Worm (Caenorhabditis elegans) whole organism, L2 larva: Measurements from ENCODE around the gene C14B1.2.

Experiments used
- C34F6.9 ChIP-seq: fragments of 150-350 bp; optimal IDR thresholded peaks from 2 replicates; lab custom pipeline; 2014; ENCODE audit warnings: missing biosample characterization, missing genetic modification characterization
- R02D3.7 ChIP-seq: fragments of 150-350 bp; optimal IDR thresholded peaks from 2 replicates; lab custom pipeline; 2014; ENCODE audit warnings: missing biosample characterization, missing genetic modification characterization
- Y55F3AM.14 ChIP-seq: fragments of 200-800 bp; sonication (Bioruptor generic); optimal IDR thresholded peaks from 2 replicates; lab custom pipeline; 2018; ENCODE audit warnings: mild to moderate bottlenecking, missing genetic modification characterization, missing compliant biosample characterization
- ZK546.5 ChIP-seq: sonication (generic microtip); optimal IDR thresholded peaks from 2 replicates; lab custom pipeline; 2017; ENCODE audit warnings: missing biosample characterization, missing genetic modification characterization
- alr-1 ChIP-seq: fragments of 150-350 bp; optimal IDR thresholded peaks from 2 replicates; lab custom pipeline; 2014; ENCODE audit warnings: missing biosample characterization, missing genetic modification characterization
- aly-2 ChIP-seq: fragments of 150-350 bp; optimal IDR thresholded peaks from 2 replicates; lab custom pipeline; 2014; ENCODE audit warnings: missing biosample characterization, missing genetic modification characterization
- ama-1 ChIP-seq: fragments of 150-350 bp; optimal IDR thresholded peaks from 2 replicates; lab custom pipeline; 2018; ENCODE audit warnings: inconsistent platforms
- ceh-16 ChIP-seq: fragments of 150-350 bp; optimal IDR thresholded peaks from 2 replicates; lab custom pipeline; 2014; ENCODE audit warnings: missing biosample characterization, missing genetic modification characterization
- ceh-82 ChIP-seq: fragments of 150-350 bp; optimal IDR thresholded peaks from 2 replicates; lab custom pipeline; 2014; ENCODE audit warnings: missing biosample characterization, missing genetic modification characterization
- crh-2 ChIP-seq: sonication (generic microtip); optimal IDR thresholded peaks from 2 replicates; lab custom pipeline; 2017; ENCODE audit warnings: missing biosample characterization, missing genetic modification characterization
- dmd-4 ChIP-seq: sonication (generic microtip); optimal IDR thresholded peaks from 2 replicates; lab custom pipeline; 2017; ENCODE audit warnings: missing biosample characterization, missing genetic modification characterization
- egl-27 ChIP-seq: sonication (generic microtip); optimal IDR thresholded peaks from 3 replicates; lab custom pipeline; 2017; ENCODE audit warnings: missing biosample characterization, missing genetic modification reagents, missing genetic modification characterization
- elt-1 ChIP-seq: fragments of 150-350 bp; optimal IDR thresholded peaks from 2 replicates; lab custom pipeline; 2014; ENCODE audit warnings: missing biosample characterization, missing genetic modification characterization
- elt-3 ChIP-seq: sonication (generic microtip); optimal IDR thresholded peaks from 2 replicates; lab custom pipeline; 2017; ENCODE audit warnings: missing biosample characterization, missing genetic modification characterization
- fos-1 ChIP-seq: fragments of 150-350 bp; optimal IDR thresholded peaks from 2 replicates; lab custom pipeline; 2014; ENCODE audit warnings: missing biosample characterization, missing genetic modification characterization
- gmeb-1 ChIP-seq: fragments of 150-350 bp; optimal IDR thresholded peaks from 2 replicates; lab custom pipeline; 2014; ENCODE audit warnings: missing biosample characterization, missing genetic modification characterization
- lin-11 ChIP-seq: fragments of 150-350 bp; sonication (generic microtip); optimal IDR thresholded peaks from 2 replicates; lab custom pipeline; 2014; ENCODE audit warnings: missing biosample characterization, missing genetic modification characterization, inconsistent platforms, mixed read lengths
- lin-13 ChIP-seq: fragments of 150-350 bp; optimal IDR thresholded peaks from 2 replicates; lab custom pipeline; 2014; ENCODE audit warnings: missing biosample characterization, missing genetic modification reagents, missing genetic modification characterization
- lin-39 ChIP-seq: fragments of 150-350 bp; optimal IDR thresholded peaks from 2 replicates; lab custom pipeline; 2014; ENCODE audit warnings: missing biosample characterization, missing genetic modification reagents, missing genetic modification characterization
- lsy-2 ChIP-seq, 2 experiments: fragments of 150-350 bp in 1 of 2; sonication (generic microtip) in 1 of 2; optimal IDR thresholded peaks; 2 replicates each; lab custom pipeline; 2014 to 2017; ENCODE audit warnings: missing biosample characterization in 2 of 2, missing genetic modification characterization in 2 of 2
- mab-5 ChIP-seq: fragments of 150-350 bp; optimal IDR thresholded peaks from 2 replicates; lab custom pipeline; 2014; ENCODE audit warnings: missing biosample characterization, missing genetic modification characterization
- mbf-1 ChIP-seq: sonication (generic microtip); optimal IDR thresholded peaks from 2 replicates; lab custom pipeline; 2017; ENCODE audit warnings: missing biosample characterization, missing genetic modification characterization
- mdl-1 ChIP-seq, 2 experiments: fragments of 150-350 bp in 1 of 2; sonication (generic microtip) in 1 of 2; optimal IDR thresholded peaks; 2 replicates each; lab custom pipeline; 2017; ENCODE audit warnings: missing biosample characterization in 2 of 2, missing genetic modification characterization in 2 of 2
- nhr-10 ChIP-seq: sonication (generic microtip); optimal IDR thresholded peaks from 2 replicates; lab custom pipeline; 2017; ENCODE audit warnings: missing biosample characterization, missing genetic modification characterization
- nhr-11 ChIP-seq: fragments of 150-350 bp; optimal IDR thresholded peaks from 2 replicates; lab custom pipeline; 2014; ENCODE audit warnings: missing biosample characterization, missing genetic modification characterization
- nhr-12 ChIP-seq: fragments of 150-350 bp; optimal IDR thresholded peaks from 2 replicates; lab custom pipeline; 2014; ENCODE audit warnings: missing biosample characterization, missing genetic modification characterization
- nhr-129 ChIP-seq: fragments of 150-350 bp; optimal IDR thresholded peaks from 2 replicates; lab custom pipeline; 2014; ENCODE audit warnings: missing biosample characterization, missing genetic modification characterization
- nhr-21 ChIP-seq: fragments of 150-350 bp; optimal IDR thresholded peaks from 2 replicates; lab custom pipeline; 2014; ENCODE audit warnings: missing biosample characterization, missing genetic modification characterization
- nhr-23 ChIP-seq: fragments of 150-350 bp; optimal IDR thresholded peaks from 2 replicates; lab custom pipeline; 2014; ENCODE audit warnings: missing biosample characterization, missing genetic modification reagents, missing genetic modification characterization
- nhr-237 ChIP-seq: fragments of 150-350 bp; optimal IDR thresholded peaks from 2 replicates; lab custom pipeline; 2014; ENCODE audit warnings: missing biosample characterization, missing genetic modification characterization
- nhr-25 ChIP-seq: fragments of 150-350 bp; sonication (generic microtip); optimal IDR thresholded peaks from 3 replicates; lab custom pipeline; 2014; ENCODE audit warnings: missing biosample characterization, missing genetic modification characterization
- nhr-6 ChIP-seq: fragments of 150-350 bp; optimal IDR thresholded peaks from 2 replicates; lab custom pipeline; 2014; ENCODE audit warnings: missing biosample characterization, missing genetic modification characterization
- nhr-77 ChIP-seq: fragments of 150-350 bp; optimal IDR thresholded peaks from 2 replicates; lab custom pipeline; 2014; ENCODE audit warnings: missing biosample characterization, missing genetic modification characterization
- sem-4 ChIP-seq: fragments of 150-350 bp; optimal IDR thresholded peaks from 2 replicates; lab custom pipeline; 2014; ENCODE audit warnings: missing biosample characterization, missing genetic modification reagents, missing genetic modification characterization
- skn-1 ChIP-seq: sonication (generic microtip); optimal IDR thresholded peaks from 2 replicates; lab custom pipeline; 2017; ENCODE audit warnings: missing biosample characterization, missing genetic modification characterization
- sma-9 ChIP-seq, 2 experiments: fragments of 150-350 bp in 1 of 2; sonication (generic microtip) in 1 of 2; optimal IDR thresholded peaks; 2 replicates each; lab custom pipeline; 2014 to 2016; ENCODE audit warnings: missing genetic modification characterization in 2 of 2, mild to moderate bottlenecking in 1 of 2, missing biosample characterization in 1 of 2, missing compliant biosample characterization in 1 of 2, missing genetic modification reagents in 1 of 2, moderate library complexity in 1 of 2
- snpc-4 ChIP-seq: fragments of 150-350 bp; optimal IDR thresholded peaks from 2 replicates; lab custom pipeline; 2014; ENCODE audit warnings: missing biosample characterization, missing genetic modification characterization
- unc-39 ChIP-seq: fragments of 150-350 bp; optimal IDR thresholded peaks from 2 replicates; lab custom pipeline; 2014; ENCODE audit warnings: missing biosample characterization, missing genetic modification characterization
- unc-55 ChIP-seq: fragments of 150-350 bp; sonication (generic microtip); optimal IDR thresholded peaks from 3 replicates; lab custom pipeline; 2014; ENCODE audit warnings: missing biosample characterization, missing genetic modification reagents, missing genetic modification characterization
- unc-62 ChIP-seq: fragments of 150-350 bp; optimal IDR thresholded peaks from 2 replicates; lab custom pipeline; 2014; ENCODE audit warnings: missing biosample characterization, missing genetic modification reagents, missing genetic modification characterization
- zag-1 ChIP-seq: fragments of 150-350 bp; optimal IDR thresholded peaks from 2 replicates; lab custom pipeline; 2014; ENCODE audit warnings: missing biosample characterization, missing genetic modification characterization
- ztf-1 ChIP-seq: fragments of 200-800 bp; sonication (Bioruptor generic); conservative IDR thresholded peaks from 2 replicates; pipeline ENCODE4 v1.3.6; 2022; ENCODE audit warnings: missing genetic modification characterization, missing compliant biosample characterization
- ztf-11 ChIP-seq: sonication (generic microtip); optimal IDR thresholded peaks from 2 replicates; lab custom pipeline; 2017; ENCODE audit warnings: missing biosample characterization, missing genetic modification characterization

Gene C14B1.2

ce11 chrIII:3692516-3692915 is 9.5 kb upstream of the C14B1.2 start:
- TF ChIP-seq C34F6.9 (tag; lab: Kevin White, UChicago) (peak; percentile 24), ama-1 (no peak)

- TF ChIP-seq nhr-6 (no peak), aly-2 (tag; lab: Kevin White, UChicago) (no peak), fos-1 (no peak), zag-1 (tag; lab: Kevin White, UChicago) (no peak), elt-3 (tag; lab: Kevin White, UChicago) (no peak), alr-1 (tag; lab: Kevin White, UChicago) (no peak)
Observed at ce11 chrIII:3694572-3694971, 7.5 kb upstream of the C14B1.2 start, which contains the start of gene npr-15. Gene npr-15 (minus strand): TSS chrIII:3694672.

- peak; percentile 15 for TF ChIP-seq unc-55 (GFP tag; lab: Kevin White, UChicago)
- TF ChIP-seq lsy-2 (tag; optimal IDR thresholded peaks at IDR 0.05; lab: Kevin White, UChicago): peak; percentile 19 to 24
Observed at ce11 chrIII:3695398-3695797, 6.7 kb upstream of the C14B1.2 start.

- TF ChIP-seq ceh-82 (tag; lab: Kevin White, UChicago) (no peak), unc-62 (GFP tag; lab: Kevin White, UChicago) (no peak), mab-5 (tag; lab: Kevin White, UChicago) (no peak), C34F6.9 (tag; lab: Kevin White, UChicago) (no peak), nhr-6 (no peak), crh-2 (tag; lab: Kevin White, UChicago) (no peak)
Observed at ce11 chrIII:3698366-3698765, 3.7 kb upstream of the C14B1.2 start.

- no peak for TF ChIP-seq ama-1
- peak; percentile 11 for TF ChIP-seq nhr-21
- no peak for TF ChIP-seq lsy-2 (tag; optimal IDR thresholded peaks at IDR 0.05; lab: Kevin White, UChicago)
Observed at ce11 chrIII:3699275-3699674, 2.8 kb upstream of the C14B1.2 start, which contains the start of gene cyn-9. Gene cyn-9 (minus strand): TSS chrIII:3699640.

- TF ChIP-seq nhr-21 (no peak), nhr-25 (tag; lab: Kevin White, UChicago) (no peak), fos-1 (peak; percentile 90), lin-11 (tag; lab: Kevin White, UChicago) (no peak), nhr-237 (tag; lab: Kevin White, UChicago) (no peak), C34F6.9 (tag; lab: Kevin White, UChicago) (peak; percentile 86), mab-5 (tag; lab: Kevin White, UChicago) (no peak), elt-3 (tag; lab: Kevin White, UChicago) (no peak), alr-1 (tag; lab: Kevin White, UChicago) (no peak), egl-27 (no peak), mdl-1 (tag; optimal IDR thresholded peaks at IDR 0.05; lab: Kevin White, UChicago) (peak in 1 of 2 experiments; percentile 11), aly-2 (tag; lab: Kevin White, UChicago) (no peak), sma-9 (GFP tag; optimal IDR thresholded peaks at IDR 0.05; lab: Kevin White, UChicago) (peak; percentile 4), sma-9 (tag; optimal IDR thresholded peaks at IDR 0.05; lab: Kevin White, UChicago) (no peak), unc-55 (GFP tag; lab: Kevin White, UChicago) (peak; percentile 56), dmd-4 (tag; lab: Kevin White, UChicago) (no peak), unc-39 (no peak), mbf-1 (no peak), zag-1 (tag; lab: Kevin White, UChicago) (no peak), nhr-23 (tag; lab: Kevin White, UChicago) (no peak), ztf-11 (tag; lab: Kevin White, UChicago) (no peak), ZK546.5 (tag; lab: Kevin White, UChicago) (no peak), ceh-16 (tag; lab: Kevin White, UChicago) (no peak), nhr-10 (tag; lab: Kevin White, UChicago) (no peak), lin-39 (tag; lab: Kevin White, UChicago) (no peak), nhr-6 (no peak), nhr-12 (no peak), Y55F3AM.14 (GFP tag; lab: Kevin White, UChicago) (no peak), elt-1 (no peak), ztf-1 (no peak), R02D3.7 (no peak), nhr-11 (tag; lab: Kevin White, UChicago) (no peak), sem-4 (tag; lab: Kevin White, UChicago) (peak; percentile 28), lin-13 (GFP tag; lab: Kevin White, UChicago) (peak; percentile 34), nhr-129 (tag; lab: Kevin White, UChicago) (peak; percentile 21), crh-2 (tag; lab: Kevin White, UChicago) (peak; percentile 32), skn-1 (tag; lab: Kevin White, UChicago) (no peak), snpc-4 (tag; lab: Kevin White, UChicago) (no peak), nhr-77 (no peak), gmeb-1 (tag; lab: Kevin White, UChicago) (no peak), ceh-82 (tag; lab: Kevin White, UChicago) (no peak)
Observed at ce11 chrIII:3703397-3703796, 1.3 kb downstream of the C14B1.2 start, which contains the start of gene C14B1.3. Gene C14B1.3 (plus strand): TSS chrIII:3703564.
